Worm (Caenorhabditis elegans): ENCODE results near the gene F54D12.10.
A peak's percentile ranks its signal among the peaks of the same experiment; 100 is the strongest.

Gene F54D12.10

ce11 chrII:1362423-1362822, 15.7 kb downstream of the F54D12.10 start:
- TF ChIP-seq unc-39 (tag; optimal IDR thresholded peaks at IDR 0.05) (no peak), fkh-10 (GFP tag; optimal IDR thresholded peaks at IDR 0.05) (no peak), lsy-12 (tag; optimal IDR thresholded peaks at IDR 0.05) (no peak)

ce11 chrII:1360257-1360656, 17.9 kb downstream of the F54D12.10 start:
- TF ChIP-seq nfya-1 (tag; optimal IDR thresholded peaks at IDR 0.05; ENCODE audit: insufficient read depth) (peak; percentile 4), elt-2 (tag; optimal IDR thresholded peaks at IDR 0.05) (no peak), nhr-11 (tag; optimal IDR thresholded peaks at IDR 0.05) (no peak), nhr-76 (tag; optimal IDR thresholded peaks at IDR 0.05) (no peak), elt-1 (tag; optimal IDR thresholded peaks at IDR 0.05) (peak; percentile 54), lin-39 (tag; optimal IDR thresholded peaks at IDR 0.05) (peak; percentile 85)

ce11 chrII:1357905-1358304, 20.3 kb downstream of the F54D12.10 start, which contains the start of gene C13A10.2:
Gene C13A10.2, minus strand, starts transcription at chrII:1358005.
- TF ChIP-seq eor-1 (tag; optimal IDR thresholded peaks at IDR 0.05) (no peak), mml-1 (tag; optimal IDR thresholded peaks at IDR 0.05) (no peak), tbx-2 (tag; optimal IDR thresholded peaks at IDR 0.05) (no peak), nhr-76 (tag; optimal IDR thresholded peaks at IDR 0.05) (no peak), nhr-25 (tag; optimal IDR thresholded peaks at IDR 0.05) (no peak), nhr-43 (tag; optimal IDR thresholded peaks at IDR 0.05; ENCODE audit: poor library complexity, severe bottlenecking) (no peak), egl-27 (tag; optimal IDR thresholded peaks at IDR 0.05) (no peak), nhr-12 (tag; optimal IDR thresholded peaks at IDR 0.05) (no peak), nhr-23 (tag; optimal IDR thresholded peaks at IDR 0.05) (no peak), egl-5 (tag; optimal IDR thresholded peaks at IDR 0.05) (no peak), ceh-9 (tag; optimal IDR thresholded peaks at IDR 0.05) (no peak), pqm-1 (tag; optimal IDR thresholded peaks at IDR 0.05) (no peak), elt-1 (tag; optimal IDR thresholded peaks at IDR 0.05) (no peak), pha-4 (tag; optimal IDR thresholded peaks at IDR 0.05) (no peak), R02D3.7 (tag; optimal IDR thresholded peaks at IDR 0.05) (no peak), zag-1 (tag; optimal IDR thresholded peaks at IDR 0.05) (no peak), skn-1 (tag; optimal IDR thresholded peaks at IDR 0.05) (no peak), nhr-28 (tag; optimal IDR thresholded peaks at IDR 0.05) (no peak)

- TF ChIP-seq ceh-9 (tag; optimal IDR thresholded peaks at IDR 0.05) = no peak
- TF ChIP-seq nfya-1 (tag; optimal IDR thresholded peaks at IDR 0.05; ENCODE audit: insufficient read depth) = no peak
- no peak for TF ChIP-seq nhr-23 (tag; optimal IDR thresholded peaks at IDR 0.05)
- TF ChIP-seq ceh-28 (tag; optimal IDR thresholded peaks at IDR 0.05) = no peak
- TF ChIP-seq sea-2 (GFP tag; optimal IDR thresholded peaks at IDR 0.05) = no peak
- no peak for TF ChIP-seq skn-1 (tag; optimal IDR thresholded peaks at IDR 0.05)
- no peak for TF ChIP-seq pha-4 (tag; optimal IDR thresholded peaks at IDR 0.05)
- TF ChIP-seq ZK546.5 (tag; optimal IDR thresholded peaks at IDR 0.05) = no peak
- no peak for TF ChIP-seq ztf-11 (tag; optimal IDR thresholded peaks at IDR 0.05)
- TF ChIP-seq pqm-1 (tag; optimal IDR thresholded peaks at IDR 0.05) = no peak
- TF ChIP-seq eor-1 (tag; optimal IDR thresholded peaks at IDR 0.05) = no peak
- TF ChIP-seq aly-2 (tag; optimal IDR thresholded peaks at IDR 0.05) = no peak
- no peak for TF ChIP-seq fkh-2 (tag; optimal IDR thresholded peaks at IDR 0.05)
- no peak for TF ChIP-seq elt-1 (tag; optimal IDR thresholded peaks at IDR 0.05)
- no peak for TF ChIP-seq fos-1 (tag; optimal IDR thresholded peaks at IDR 0.05)
- TF ChIP-seq nhr-77 (tag; optimal IDR thresholded peaks at IDR 0.05) = no peak
- no peak for TF ChIP-seq egl-5 (tag; optimal IDR thresholded peaks at IDR 0.05)
- TF ChIP-seq zag-1 (tag; optimal IDR thresholded peaks at IDR 0.05) = no peak
- TF ChIP-seq egl-27 (tag; optimal IDR thresholded peaks at IDR 0.05) = no peak
- no peak for TF ChIP-seq nhr-67 (tag; optimal IDR thresholded peaks at IDR 0.05)
Observed at ce11 chrII:1357262-1357661, 20.9 kb downstream of the F54D12.10 start.

ce11 chrII:1355480-1355879, 22.7 kb downstream of the F54D12.10 start, which contains the start of gene C13A10.1:
Gene C13A10.1, minus strand, starts transcription at chrII:1355649.
- no peak for TF ChIP-seq unc-62 (GFP tag; optimal IDR thresholded peaks at IDR 0.05)
- TF ChIP-seq nhr-12 (tag; optimal IDR thresholded peaks at IDR 0.05) = no peak
- no peak for TF ChIP-seq jun-1 (tag; optimal IDR thresholded peaks at IDR 0.05)
- no peak for TF ChIP-seq egl-5 (tag; optimal IDR thresholded peaks at IDR 0.05)
- TF ChIP-seq pqm-1 (tag; optimal IDR thresholded peaks at IDR 0.05) = peak; percentile 26
- no peak for TF ChIP-seq mml-1 (tag; optimal IDR thresholded peaks at IDR 0.05)
- TF ChIP-seq ceh-28 (tag; optimal IDR thresholded peaks at IDR 0.05) = no peak
- no peak for TF ChIP-seq lin-15B (tag; optimal IDR thresholded peaks at IDR 0.05)
- TF ChIP-seq ztf-4 (tag; optimal IDR thresholded peaks at IDR 0.05) = no peak
- peak; percentile 54 for TF ChIP-seq elt-2 (tag; optimal IDR thresholded peaks at IDR 0.05)
- TF ChIP-seq daf-12 (tag; optimal IDR thresholded peaks at IDR 0.05) = no peak
- no peak for TF ChIP-seq unc-39 (tag; optimal IDR thresholded peaks at IDR 0.05)
- TF ChIP-seq fkh-10 (GFP tag; optimal IDR thresholded peaks at IDR 0.05) = no peak
- no peak for TF ChIP-seq nhr-76 (tag; optimal IDR thresholded peaks at IDR 0.05)
- no peak for TF ChIP-seq ceh-82 (tag; optimal IDR thresholded peaks at IDR 0.05)
- no peak for TF ChIP-seq nhr-237 (tag; optimal IDR thresholded peaks at IDR 0.05)
